Worm (Caenorhabditis elegans) whole organism, mixed stage, embryonic: ENCODE data around the gene ztf-17.

Experiments used
- M03D4.4 ChIP-seq: sonication (generic microtip); optimal IDR thresholded peaks from 2 replicates; lab custom pipeline; 2017; ENCODE audit warnings: mild to moderate bottlenecking, missing genetic modification characterization, missing compliant biosample characterization
- bed-3 ChIP-seq: fragments of 200-800 bp; sonication (Bioruptor generic); optimal IDR thresholded peaks from 3 replicates; lab custom pipeline; 2018; ENCODE audit warnings: mild to moderate bottlenecking, missing genetic modification characterization, moderate library complexity, missing compliant biosample characterization
- blmp-1 ChIP-seq: fragments of 150-350 bp; optimal IDR thresholded peaks from 2 replicates; lab custom pipeline; 2014; ENCODE audit warnings: missing biosample characterization, missing genetic modification characterization
- ceh-43 ChIP-seq: fragments of 200-800 bp; sonication (Bioruptor generic); optimal IDR thresholded peaks from 2 replicates; lab custom pipeline; 2018; ENCODE audit warnings: mild to moderate bottlenecking, missing genetic modification characterization, moderate library complexity, missing compliant biosample characterization
- ceh-83 ChIP-seq: fragments of 200-800 bp; sonication (Bioruptor generic); optimal IDR thresholded peaks from 2 replicates; lab custom pipeline; 2018; ENCODE audit warnings: mild to moderate bottlenecking, missing genetic modification characterization, missing compliant biosample characterization
- ces-1 ChIP-seq: fragments of 150-350 bp; optimal IDR thresholded peaks from 2 replicates; lab custom pipeline; 2014; ENCODE audit warnings: missing biosample characterization, missing genetic modification reagents, missing genetic modification characterization
- cnd-1 ChIP-seq: fragments of 200-800 bp; sonication (Bioruptor generic); optimal IDR thresholded peaks from 2 replicates; lab custom pipeline; 2018; ENCODE audit warnings: mild to moderate bottlenecking, missing genetic modification characterization, missing compliant biosample characterization
- drap-1 ChIP-seq: fragments of 200-800 bp; sonication (Bioruptor generic); optimal IDR thresholded peaks from 3 replicates; lab custom pipeline; 2018; ENCODE audit warnings: mild to moderate bottlenecking, missing genetic modification characterization, missing compliant biosample characterization
- elt-1 ChIP-seq: sonication (generic microtip); optimal IDR thresholded peaks from 2 replicates; lab custom pipeline; 2017; ENCODE audit warnings: missing genetic modification characterization, mild to moderate bottlenecking, missing compliant biosample characterization, antibody characterized with exemption, moderate library complexity, borderline replicate concordance; ENCODE audit not compliant: insufficient read depth
- elt-3 ChIP-seq: fragments of 150-350 bp; optimal IDR thresholded peaks from 2 replicates; lab custom pipeline; 2014; ENCODE audit warnings: missing biosample characterization, missing genetic modification characterization
- flh-1 ChIP-seq: fragments of 200-800 bp; sonication (Bioruptor generic); optimal IDR thresholded peaks from 2 replicates; lab custom pipeline; 2018; ENCODE audit warnings: mild to moderate bottlenecking, missing genetic modification characterization, moderate library complexity, missing compliant biosample characterization
- lin-13 ChIP-seq: fragments of 150-350 bp; optimal IDR thresholded peaks from 2 replicates; lab custom pipeline; 2014; ENCODE audit warnings: missing biosample characterization, missing genetic modification characterization
- lin-32 ChIP-seq: fragments of 200-800 bp; sonication (Bioruptor generic); optimal IDR thresholded peaks from 2 replicates; lab custom pipeline; 2018; ENCODE audit warnings: mild to moderate bottlenecking, missing genetic modification characterization, missing compliant biosample characterization
- lsy-2 ChIP-seq: fragments of 150-350 bp; optimal IDR thresholded peaks from 2 replicates; lab custom pipeline; 2014; ENCODE audit warnings: missing biosample characterization, missing genetic modification characterization
- mab-5 ChIP-seq: fragments of 150-350 bp; optimal IDR thresholded peaks from 2 replicates; lab custom pipeline; 2014; ENCODE audit warnings: missing biosample characterization, missing genetic modification characterization
- mep-1 ChIP-seq: fragments of 150-350 bp; optimal IDR thresholded peaks from 2 replicates; lab custom pipeline; 2017; ENCODE audit warnings: missing biosample characterization, missing genetic modification reagents, missing genetic modification characterization, inconsistent platforms
- mls-2 ChIP-seq: sonication (generic microtip); optimal IDR thresholded peaks from 2 replicates; lab custom pipeline; 2016; ENCODE audit warnings: mild to moderate bottlenecking, missing genetic modification characterization, moderate library complexity, missing compliant biosample characterization
- nhr-2 ChIP-seq: fragments of 150-350 bp; optimal IDR thresholded peaks from 2 replicates; lab custom pipeline; 2014; ENCODE audit warnings: missing biosample characterization, missing genetic modification characterization
- nhr-237 ChIP-seq: fragments of 150-350 bp; optimal IDR thresholded peaks from 2 replicates; lab custom pipeline; 2014; ENCODE audit warnings: missing biosample characterization, missing genetic modification characterization
- nhr-28 ChIP-seq: fragments of 150-350 bp; optimal IDR thresholded peaks from 2 replicates; lab custom pipeline; 2014; ENCODE audit warnings: missing biosample characterization, missing genetic modification characterization
- pha-4 ChIP-seq: fragments of 150-350 bp; optimal IDR thresholded peaks from 2 replicates; lab custom pipeline; 2018; ENCODE audit warnings: missing biosample characterization, missing genetic modification reagents, missing genetic modification characterization
- sem-2 ChIP-seq: fragments of 200-800 bp; sonication (Bioruptor generic); optimal IDR thresholded peaks from 2 replicates; lab custom pipeline; 2018; ENCODE audit warnings: mild to moderate bottlenecking, missing genetic modification characterization, missing compliant biosample characterization
- snpc-4 ChIP-seq: fragments of 150-350 bp; optimal IDR thresholded peaks from 2 replicates; lab custom pipeline; 2014; ENCODE audit warnings: missing biosample characterization, missing genetic modification characterization
- tbx-8 ChIP-seq: fragments of 200-800 bp; sonication (Bioruptor generic); optimal IDR thresholded peaks from 2 replicates; lab custom pipeline; 2018; ENCODE audit warnings: mild to moderate bottlenecking, missing genetic modification characterization, moderate library complexity, missing compliant biosample characterization
- unc-120 ChIP-seq: sonication (generic microtip); optimal IDR thresholded peaks from 2 replicates; lab custom pipeline; 2017; ENCODE audit warnings: missing genetic modification characterization, missing compliant biosample characterization; ENCODE audit not compliant: poor library complexity, severe bottlenecking
- unc-39 ChIP-seq: fragments of 150-350 bp; optimal IDR thresholded peaks from 2 replicates; lab custom pipeline; 2014; ENCODE audit warnings: missing biosample characterization, missing genetic modification characterization
- unc-62 ChIP-seq: fragments of 150-350 bp; optimal IDR thresholded peaks from 2 replicates; lab custom pipeline; 2014; ENCODE audit warnings: missing biosample characterization, missing genetic modification reagents, missing genetic modification characterization
- ztf-11 ChIP-seq: fragments of 150-350 bp; optimal IDR thresholded peaks from 2 replicates; lab custom pipeline; 2014; ENCODE audit warnings: missing biosample characterization, missing genetic modification characterization

ztf-17 gene

ce11 chrII:7853679-7854078 is 16.3 kb downstream of the ztf-17 start, which contains the start of gene T09A5.5:
Gene T09A5.5 (minus strand): TSS chrII:7853779.
- TF ChIP-seq ces-1 (GFP tag; lab: Kevin White, UChicago) (no peak), lin-13 (tag; lab: Kevin White, UChicago) (no peak), nhr-28 (tag; lab: Kevin White, UChicago) (no peak), unc-62 (GFP tag; lab: Kevin White, UChicago) (no peak), flh-1 (no peak), snpc-4 (tag; lab: Kevin White, UChicago) (no peak), lsy-2 (no peak), mep-1 (tag; lab: Kevin White, UChicago) (no peak), lin-32 (no peak), mls-2 (tag; lab: Kevin White, UChicago) (no peak), tbx-8 (no peak), pha-4 (no peak)

DNA sequence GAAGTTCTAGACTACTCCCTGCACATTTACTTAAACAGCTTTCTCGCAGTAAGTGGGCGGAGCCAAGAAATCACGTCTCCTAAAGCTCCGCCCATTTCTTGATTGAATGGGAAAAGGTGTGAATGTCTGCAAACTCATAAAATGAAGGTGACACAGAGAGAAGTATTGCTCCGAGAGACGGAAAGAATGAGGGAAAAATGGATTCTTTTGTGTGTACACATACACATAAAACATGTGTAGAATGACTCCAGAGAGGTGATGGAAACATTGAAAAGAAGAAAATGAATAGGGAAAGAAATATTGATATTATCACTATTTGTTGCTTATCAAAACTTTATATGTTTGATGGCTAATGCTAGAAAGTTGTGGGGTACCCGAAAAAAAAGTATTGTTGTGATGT is 18.5 kb downstream of the ztf-17 start:
- no peak for TF ChIP-seq mab-5 (tag; lab: Kevin White, UChicago)
- no peak for TF ChIP-seq unc-62 (GFP tag; lab: Kevin White, UChicago)
- no peak for TF ChIP-seq nhr-28 (tag; lab: Kevin White, UChicago)
- no peak for TF ChIP-seq unc-120 (tag; lab: Kevin White, UChicago)
- no peak for TF ChIP-seq elt-1
- TF ChIP-seq tbx-8: no peak
- TF ChIP-seq flh-1: no peak
- TF ChIP-seq drap-1 (GFP tag; lab: Kevin White, UChicago): no peak
- TF ChIP-seq ces-1 (GFP tag; lab: Kevin White, UChicago): no peak
- TF ChIP-seq mls-2 (tag; lab: Kevin White, UChicago): no peak
- no peak for TF ChIP-seq ceh-83 (GFP tag; lab: Kevin White, UChicago)

ce11 chrII:7850575-7850974 is 19.4 kb downstream of the ztf-17 start:
- peak; percentile 7 for TF ChIP-seq unc-62 (GFP tag; lab: Kevin White, UChicago)
- TF ChIP-seq elt-3 (tag; lab: Kevin White, UChicago): no peak

- TF ChIP-seq mep-1 (tag; lab: Kevin White, UChicago) (no peak), blmp-1 (tag; lab: Kevin White, UChicago) (no peak), bed-3 (GFP tag; lab: Kevin White, UChicago) (no peak), ceh-43 (GFP tag; lab: Kevin White, UChicago) (no peak), lin-13 (tag; lab: Kevin White, UChicago) (no peak), nhr-28 (tag; lab: Kevin White, UChicago) (no peak), sem-2 (GFP tag; lab: Kevin White, UChicago) (no peak), lsy-2 (no peak), unc-62 (GFP tag; lab: Kevin White, UChicago) (no peak), drap-1 (GFP tag; lab: Kevin White, UChicago) (no peak), mls-2 (tag; lab: Kevin White, UChicago) (no peak), M03D4.4 (no peak), unc-120 (tag; lab: Kevin White, UChicago) (no peak)
Observed at ce11 chrII:7849697-7850096, 20.3 kb downstream of the ztf-17 start, which contains the start of gene acr-7. Gene acr-7 (minus strand): TSS chrII:7849797.

- TF ChIP-seq tbx-8: no peak
- TF ChIP-seq mls-2 (tag; lab: Kevin White, UChicago): no peak
- no peak for TF ChIP-seq nhr-2 (tag; lab: Kevin White, UChicago)
- no peak for TF ChIP-seq ztf-11 (tag; lab: Kevin White, UChicago)
- TF ChIP-seq nhr-237: no peak
- TF ChIP-seq cnd-1 (tag; lab: Kevin White, UChicago): no peak
- no peak for TF ChIP-seq unc-39 (tag; lab: Kevin White, UChicago)
- no peak for TF ChIP-seq snpc-4 (tag; lab: Kevin White, UChicago)
- no peak for TF ChIP-seq drap-1 (GFP tag; lab: Kevin White, UChicago)
- TF ChIP-seq lin-32: no peak
- no peak for TF ChIP-seq ces-1 (GFP tag; lab: Kevin White, UChicago)
- TF ChIP-seq bed-3 (GFP tag; lab: Kevin White, UChicago): no peak
- TF ChIP-seq, all 35 proteins: peak for 0
Observed at ce11 chrII:7845571-7846236, 24.3 kb downstream of the ztf-17 start, which contains the start of gene T09A5.4. Gene T09A5.4 (plus strand): TSS chrII:7846186.
